Worm (Caenorhabditis elegans) whole organism, late embryonic: ENCODE measurements around the gene T23B5.4.

Experiments
- C08G9.2 ChIP-seq: sonication (generic microtip); optimal IDR thresholded peaks from 2 replicates; lab custom pipeline; 2016; ENCODE audit warnings: mild to moderate bottlenecking, missing genetic modification characterization, moderate library complexity, missing compliant biosample characterization
- F13H6.1 ChIP-seq: sonication (generic microtip); optimal IDR thresholded peaks from 2 replicates; lab custom pipeline; 2016; ENCODE audit warnings: missing genetic modification characterization, missing compliant biosample characterization
- K09A11.1 ChIP-seq: sonication (generic microtip); optimal IDR thresholded peaks from 2 replicates; lab custom pipeline; 2017; ENCODE audit warnings: antibody characterized with exemption, mild to moderate bottlenecking, missing genetic modification characterization, missing compliant biosample characterization; ENCODE audit not compliant: insufficient read depth
- Y22D7AL.16 ChIP-seq: sonication (generic microtip); optimal IDR thresholded peaks from 2 replicates; lab custom pipeline; 2016; ENCODE audit warnings: missing genetic modification characterization, missing compliant biosample characterization
- ahr-1 ChIP-seq: sonication (generic microtip); optimal IDR thresholded peaks from 2 replicates; lab custom pipeline; 2016; ENCODE audit warnings: missing genetic modification characterization, missing compliant biosample characterization
- ceh-14 ChIP-seq: sonication (generic microtip); optimal IDR thresholded peaks from 2 replicates; lab custom pipeline; 2016; ENCODE audit warnings: missing genotype, missing genetic modification characterization, missing compliant biosample characterization
- ceh-18 ChIP-seq: sonication (generic microtip); optimal IDR thresholded peaks from 2 replicates; lab custom pipeline; 2016; ENCODE audit warnings: missing genetic modification characterization, missing compliant biosample characterization
- ceh-19 ChIP-seq: fragments of 200-800 bp; sonication (Bioruptor generic); optimal IDR thresholded peaks from 2 replicates; lab custom pipeline; 2018; ENCODE audit warnings: mild to moderate bottlenecking, missing genetic modification characterization, missing compliant biosample characterization
- ceh-2 ChIP-seq: sonication (generic microtip); optimal IDR thresholded peaks from 2 replicates; lab custom pipeline; 2016; ENCODE audit warnings: missing genotype, missing genetic modification characterization, missing compliant biosample characterization
- ceh-22 ChIP-seq: sonication (generic microtip); optimal IDR thresholded peaks from 2 replicates; lab custom pipeline; 2017; ENCODE audit warnings: missing biosample characterization, missing genetic modification characterization
- ceh-24 ChIP-seq: sonication (generic microtip); optimal IDR thresholded peaks from 2 replicates; lab custom pipeline; 2016; ENCODE audit warnings: mild to moderate bottlenecking, missing genetic modification characterization, missing compliant biosample characterization
- ceh-31 ChIP-seq: sonication (generic microtip); optimal IDR thresholded peaks from 2 replicates; lab custom pipeline; 2016; ENCODE audit warnings: missing genetic modification characterization, missing compliant biosample characterization
- ceh-34 ChIP-seq: sonication (generic microtip); optimal IDR thresholded peaks from 2 replicates; lab custom pipeline; 2016; ENCODE audit warnings: mild to moderate bottlenecking, missing genetic modification characterization, missing compliant biosample characterization
- ceh-48 ChIP-seq: sonication (generic microtip); optimal IDR thresholded peaks from 2 replicates; lab custom pipeline; 2016; ENCODE audit warnings: missing genetic modification characterization, inconsistent platforms, missing compliant biosample characterization
- ceh-6 ChIP-seq: fragments of 200-800 bp; sonication (Bioruptor generic); optimal IDR thresholded peaks from 2 replicates; lab custom pipeline; 2018; ENCODE audit warnings: mild to moderate bottlenecking, missing genetic modification characterization, missing compliant biosample characterization
- ceh-9 ChIP-seq: sonication (generic microtip); optimal IDR thresholded peaks from 2 replicates; lab custom pipeline; 2016; ENCODE audit warnings: mild to moderate bottlenecking, missing genetic modification characterization, inconsistent platforms, missing compliant biosample characterization
- che-1 ChIP-seq: sonication (generic microtip); optimal IDR thresholded peaks from 2 replicates; lab custom pipeline; 2016; ENCODE audit warnings: mild to moderate bottlenecking, missing genetic modification characterization, missing compliant biosample characterization
- dve-1 ChIP-seq: sonication (generic microtip); optimal IDR thresholded peaks from 2 replicates; lab custom pipeline; 2017; ENCODE audit warnings: antibody characterized with exemption, mild to moderate bottlenecking, missing genetic modification characterization, missing compliant biosample characterization
- ets-4 ChIP-seq: sonication (generic microtip); optimal IDR thresholded peaks from 2 replicates; lab custom pipeline; 2016; ENCODE audit warnings: missing genetic modification characterization, missing compliant biosample characterization
- fax-1 ChIP-seq: sonication (generic microtip); optimal IDR thresholded peaks from 2 replicates; lab custom pipeline; 2016; ENCODE audit warnings: missing genotype, missing genetic modification characterization, missing compliant biosample characterization
- fkh-10 ChIP-seq: fragments of 150-350 bp; optimal IDR thresholded peaks from 2 replicates; lab custom pipeline; 2014; ENCODE audit warnings: missing biosample characterization, missing genetic modification reagents, missing genetic modification characterization
- gmeb-2 ChIP-seq: sonication (generic microtip); optimal IDR thresholded peaks from 2 replicates; lab custom pipeline; 2016; ENCODE audit warnings: missing genetic modification characterization, inconsistent platforms, missing compliant biosample characterization
- hlh-15 ChIP-seq: sonication (generic microtip); optimal IDR thresholded peaks from 2 replicates; lab custom pipeline; 2016; ENCODE audit warnings: missing genetic modification characterization, missing compliant biosample characterization
- hlh-6 ChIP-seq: sonication (generic microtip); optimal IDR thresholded peaks from 2 replicates; lab custom pipeline; 2016; ENCODE audit warnings: missing genotype, missing genetic modification characterization, missing compliant biosample characterization
- hlh-8 ChIP-seq: sonication (generic microtip); optimal IDR thresholded peaks from 2 replicates; lab custom pipeline; 2016; ENCODE audit warnings: missing genotype, missing genetic modification characterization, missing compliant biosample characterization
- lim-6 ChIP-seq: sonication (generic microtip); optimal IDR thresholded peaks from 2 replicates; lab custom pipeline; 2016; ENCODE audit warnings: missing genetic modification characterization, missing compliant biosample characterization
- mec-3 ChIP-seq: sonication (generic microtip); optimal IDR thresholded peaks from 2 replicates; lab custom pipeline; 2016; ENCODE audit warnings: borderline replicate concordance, missing genetic modification characterization, missing compliant biosample characterization
- nfya-1 ChIP-seq: sonication (generic microtip); optimal IDR thresholded peaks from 2 replicates; lab custom pipeline; 2017; ENCODE audit warnings: missing genetic modification characterization, mild to moderate bottlenecking, missing compliant biosample characterization, antibody characterized with exemption, moderate library complexity
- nhr-11 ChIP-seq: fragments of 150-350 bp; optimal IDR thresholded peaks from 2 replicates; lab custom pipeline; 2014; ENCODE audit warnings: missing biosample characterization, missing genetic modification characterization
- pag-3 ChIP-seq: sonication (generic microtip); optimal IDR thresholded peaks from 2 replicates; lab custom pipeline; 2016; ENCODE audit warnings: missing compliant biosample characterization, missing genetic modification characterization, borderline replicate concordance
- pha-2 ChIP-seq: sonication (generic microtip); optimal IDR thresholded peaks from 2 replicates; lab custom pipeline; 2017; ENCODE audit warnings: mild to moderate bottlenecking, missing genetic modification characterization, missing compliant biosample characterization
- pha-4 ChIP-seq: fragments of 150-350 bp; optimal IDR thresholded peaks from 2 replicates; lab custom pipeline; 2018; ENCODE audit warnings: missing biosample characterization, missing genetic modification reagents, missing genetic modification characterization
- pqm-1 ChIP-seq: sonication (generic microtip); optimal IDR thresholded peaks from 2 replicates; lab custom pipeline; 2016; ENCODE audit warnings: missing genetic modification characterization, missing compliant biosample characterization
- ref-2 ChIP-seq: sonication (generic microtip); optimal IDR thresholded peaks from 2 replicates; lab custom pipeline; 2016; ENCODE audit warnings: missing genetic modification characterization, missing compliant biosample characterization
- rnt-1 ChIP-seq: sonication (generic microtip); optimal IDR thresholded peaks from 2 replicates; lab custom pipeline; 2016; ENCODE audit warnings: missing genetic modification characterization, missing compliant biosample characterization
- sox-2 ChIP-seq: fragments of 200-800 bp; sonication (Bioruptor generic); IDR thresholded peaks from 2 replicates; pipeline ENCODE4 v1.3.6; 2022; ENCODE audit warnings: missing genetic modification reagents, missing genetic modification characterization, missing compliant biosample characterization
- tbx-2 ChIP-seq: sonication (generic microtip); optimal IDR thresholded peaks from 2 replicates; lab custom pipeline; 2016; ENCODE audit warnings: missing genetic modification characterization, missing compliant biosample characterization
- tbx-7 ChIP-seq: sonication (generic microtip); optimal IDR thresholded peaks from 2 replicates; lab custom pipeline; 2016; ENCODE audit warnings: missing genotype, missing genetic modification characterization, missing compliant biosample characterization
- ttx-3 ChIP-seq: sonication (generic microtip); optimal IDR thresholded peaks from 2 replicates; lab custom pipeline; 2016; ENCODE audit warnings: missing genetic modification reagents, missing genetic modification characterization, missing compliant biosample characterization
- unc-3 ChIP-seq, 2 experiments: fragments of 200-800 bp in 1 of 2; sonication (Bioruptor generic) in 1 of 2; sonication (generic microtip) in 1 of 2; conservative IDR thresholded peaks in 1 of 2; optimal IDR thresholded peaks in 1 of 2; 2 replicates each; pipeline versions ENCODE4 v1.3.6 to Lab custom; 2016 to 2022; ENCODE audit warnings: missing compliant biosample characterization in 2 of 2, missing genetic modification characterization in 2 of 2, missing genetic modification reagents in 1 of 2
- unc-42 ChIP-seq: sonication (generic microtip); optimal IDR thresholded peaks from 2 replicates; lab custom pipeline; 2016; ENCODE audit warnings: missing genotype, missing genetic modification characterization, missing compliant biosample characterization
- unc-55 ChIP-seq: sonication (generic microtip); optimal IDR thresholded peaks from 2 replicates; lab custom pipeline; 2017; ENCODE audit warnings: missing biosample characterization, missing genetic modification reagents, missing genetic modification characterization
- unc-86 ChIP-seq: sonication (generic microtip); optimal IDR thresholded peaks from 2 replicates; lab custom pipeline; 2016; ENCODE audit warnings: missing genetic modification characterization, missing compliant biosample characterization
- zip-5 ChIP-seq: sonication (generic microtip); optimal IDR thresholded peaks from 2 replicates; lab custom pipeline; 2016; ENCODE audit warnings: missing genetic modification characterization, missing compliant biosample characterization
- ztf-16 ChIP-seq: sonication (generic microtip); optimal IDR thresholded peaks from 2 replicates; lab custom pipeline; 2017; ENCODE audit warnings: missing genetic modification characterization, missing compliant biosample characterization

Gene T23B5.4

DNA sequence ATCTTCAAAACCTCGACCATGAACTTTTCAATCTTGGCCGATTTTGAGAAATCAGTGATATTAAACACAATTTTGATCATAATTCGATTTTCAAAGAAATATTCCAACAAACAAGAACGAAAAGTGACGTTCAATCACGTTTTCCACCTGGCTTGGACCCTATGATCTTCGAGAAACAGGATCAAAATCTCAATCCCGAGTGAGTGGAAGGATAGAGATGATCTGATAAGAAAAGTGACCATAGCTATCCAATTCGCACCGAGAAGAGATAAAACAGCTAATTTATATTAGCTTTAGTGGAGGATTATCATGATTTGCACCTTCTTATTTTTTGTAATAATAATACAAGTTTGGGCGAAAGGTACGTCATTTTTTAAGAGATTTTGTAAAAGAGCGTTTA, 46.3 kb downstream of the T23B5.4 start, which contains the start of gene T23F6.2:
Gene T23F6.2 (plus strand): TSS at position 251 of the 400 bp plus-strand sequence.
- TF ChIP-seq pha-4 (tag; lab: Kevin White, UChicago) (no peak), ceh-22 (tag; lab: Kevin White, UChicago) (no peak), pag-3 (tag; lab: Kevin White, UChicago) (no peak)

DNA sequence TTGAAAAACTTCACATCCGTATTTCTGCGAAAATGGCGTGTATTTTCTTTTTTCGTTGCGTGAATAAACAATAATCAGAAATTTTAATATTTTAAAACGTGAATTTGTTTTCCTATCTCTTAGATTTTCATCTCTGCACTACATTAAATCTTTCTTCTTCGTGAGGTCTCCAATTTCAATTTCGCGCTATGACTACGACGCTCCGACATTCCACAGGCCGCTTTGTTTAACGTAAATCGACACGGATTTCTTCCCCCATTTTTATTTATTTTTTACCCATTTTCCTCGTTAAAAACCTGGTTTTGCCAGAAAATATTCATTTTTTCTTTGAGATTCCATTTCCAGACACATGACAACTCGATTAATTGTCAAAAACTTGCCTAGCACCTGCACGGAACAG, 49.8 kb downstream of the T23B5.4 start, which contains the start of the genes T23F6.3 and rbd-1:
Gene T23F6.3 (minus strand): TSS at position 120 of the 400 bp plus-strand sequence.
Gene rbd-1 (plus strand): TSS at position 346 of the 400 bp plus-strand sequence.
- TF ChIP-seq ceh-14 (tag; lab: Kevin White, UChicago) (peak; percentile 65), ets-4 (tag; lab: Kevin White, UChicago) (peak; percentile 76), rnt-1 (tag; lab: Kevin White, UChicago) (peak; percentile 72), ceh-24 (tag; lab: Kevin White, UChicago) (no peak), ceh-9 (tag; lab: Kevin White, UChicago) (no peak), ahr-1 (tag; lab: Kevin White, UChicago) (peak; percentile 29), tbx-2 (tag; lab: Kevin White, UChicago) (peak; percentile 89), sox-2 (GFP tag; lab: Robert Waterston, UW) (no peak), ceh-2 (tag; lab: Kevin White, UChicago) (peak; percentile 83), dve-1 (tag; lab: Kevin White, UChicago) (peak; percentile 61), che-1 (tag; lab: Kevin White, UChicago) (no peak), mec-3 (tag; lab: Kevin White, UChicago) (peak; percentile 43), ceh-48 (no peak), unc-42 (tag; lab: Kevin White, UChicago) (peak; percentile 73), fax-1 (tag; lab: Kevin White, UChicago) (peak; percentile 62), hlh-15 (tag; lab: Kevin White, UChicago) (peak; percentile 16), zip-5 (tag; lab: Kevin White, UChicago) (peak; percentile 62), hlh-6 (tag; lab: Kevin White, UChicago) (no peak), ceh-31 (peak; percentile 97), Y22D7AL.16 (tag; lab: Kevin White, UChicago) (peak; percentile 7), tbx-7 (tag; lab: Kevin White, UChicago) (peak; percentile 57), pha-2 (tag; lab: Kevin White, UChicago) (no peak), unc-55 (GFP tag; lab: Kevin White, UChicago) (peak; percentile 49), ceh-34 (peak; percentile 77), unc-86 (peak; percentile 43), ceh-22 (tag; lab: Kevin White, UChicago) (no peak), unc-3 (GFP tag; conservative IDR thresholded peaks at IDR 0.05; lab: Robert Waterston, UW) (0 out of 2 replicates have a peak, but pooled peaks have one; percentile 12), unc-3 (tag; optimal IDR thresholded peaks at IDR 0.05; lab: Kevin White, UChicago) (peak; percentile 35), ref-2 (tag; lab: Kevin White, UChicago) (peak; percentile 69), ceh-19 (peak; percentile 19), lim-6 (tag; lab: Kevin White, UChicago) (peak; percentile 27), ceh-18 (tag; lab: Kevin White, UChicago) (peak; percentile 66), ztf-16 (tag; lab: Kevin White, UChicago) (no peak), nhr-11 (tag; lab: Kevin White, UChicago) (no peak), ceh-6 (GFP tag; lab: Kevin White, UChicago) (no peak), C08G9.2 (tag; lab: Kevin White, UChicago) (peak; percentile 76), nfya-1 (tag; lab: Kevin White, UChicago) (peak; percentile 70)

DNA sequence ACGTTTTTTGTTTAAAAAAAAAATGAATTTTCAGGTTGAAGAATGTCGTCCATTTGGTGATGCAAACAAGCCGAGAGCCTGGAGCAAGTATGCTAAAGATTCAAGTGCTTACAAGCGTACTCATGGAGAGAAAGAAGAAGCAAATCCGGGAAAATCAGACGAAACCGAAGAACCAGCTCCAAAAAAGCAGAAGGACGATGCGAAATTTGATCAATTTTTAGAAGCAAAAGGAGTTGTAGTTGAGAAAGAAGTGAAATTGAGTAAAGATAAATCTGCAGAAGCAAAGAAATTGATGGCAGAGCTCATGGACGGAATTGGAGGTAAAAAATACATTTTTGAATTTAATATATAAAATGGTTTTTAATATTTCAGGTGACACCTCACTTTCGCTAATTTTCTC, 50.4 kb downstream of the T23B5.4 start:
- TF ChIP-seq Y22D7AL.16 (tag; lab: Kevin White, UChicago) (no peak), fkh-10 (GFP tag; lab: Kevin White, UChicago) (no peak), gmeb-2 (tag; lab: Kevin White, UChicago) (no peak), F13H6.1 (tag; lab: Kevin White, UChicago) (no peak), C08G9.2 (tag; lab: Kevin White, UChicago) (no peak), K09A11.1 (tag; lab: Kevin White, UChicago) (no peak), ceh-2 (tag; lab: Kevin White, UChicago) (no peak), hlh-8 (tag; lab: Kevin White, UChicago) (no peak), hlh-6 (tag; lab: Kevin White, UChicago) (no peak), ztf-16 (tag; lab: Kevin White, UChicago) (no peak), pqm-1 (tag; lab: Kevin White, UChicago) (no peak), ttx-3 (tag; lab: Kevin White, UChicago) (no peak)
